Fruit fly (Drosophila melanogaster) whole organism, pupa: ENCODE results near the gene Sry-beta.

Experiments
- CG10348 ChIP-seq: fragments of 200-800 bp; sonication (Bioruptor generic); IDR thresholded peaks from 2 replicates; pipeline ENCODE4 v1.3.6; 2022; ENCODE audit warnings: missing biosample characterization, missing genetic modification characterization
- CG12605 ChIP-seq: fragments of 200-800 bp; sonication (Bioruptor generic); IDR thresholded peaks from 2 replicates; pipeline ENCODE4 v1.3.6; 2022; ENCODE audit warnings: missing biosample characterization, missing genetic modification characterization
- CG13204 ChIP-seq: fragments of 200-800 bp; sonication (Bioruptor generic); optimal IDR thresholded peaks from 2 replicates; lab custom pipeline; 2018; ENCODE audit warnings: missing biosample characterization, mild to moderate bottlenecking, missing genetic modification characterization, moderate library complexity
- CG14655 ChIP-seq: fragments of 200-800 bp; sonication (Bioruptor generic); optimal IDR thresholded peaks from 3 replicates; lab custom pipeline; 2017; ENCODE audit warnings: mild to moderate bottlenecking, missing biosample characterization, missing genetic modification reagents, missing genetic modification characterization
- CG15710 ChIP-seq: fragments of 200-800 bp; sonication (Bioruptor generic); optimal IDR thresholded peaks from 2 replicates; lab custom pipeline; 2018; ENCODE audit warnings: missing biosample characterization, mild to moderate bottlenecking, missing genetic modification characterization, moderate library complexity
- CG17806 ChIP-seq: fragments of 200-800 bp; sonication (Bioruptor generic); optimal IDR thresholded peaks from 2 replicates; lab custom pipeline; 2018; ENCODE audit warnings: missing biosample characterization, mild to moderate bottlenecking, missing genetic modification characterization, moderate library complexity
- CG32121 ChIP-seq: fragments of 200-800 bp; sonication (Bioruptor generic); IDR thresholded peaks from 2 replicates; pipeline ENCODE4 v1.3.6; 2022; ENCODE audit warnings: missing biosample characterization, missing genetic modification characterization
- CG34367 ChIP-seq: fragments of 200-800 bp; sonication (Bioruptor generic); optimal IDR thresholded peaks from 2 replicates; lab custom pipeline; 2018; ENCODE audit warnings: missing biosample characterization, mild to moderate bottlenecking, missing genetic modification characterization
- CG4496 ChIP-seq: fragments of 200-800 bp; sonication (Bioruptor generic); IDR thresholded peaks from 3 replicates; pipeline ENCODE4 v1.3.6; 2022; ENCODE audit warnings: missing biosample characterization, missing genetic modification characterization
- CG8159 ChIP-seq: fragments of 200-800 bp; sonication (Bioruptor generic); optimal IDR thresholded peaks from 3 replicates; lab custom pipeline; 2018; ENCODE audit warnings: missing biosample characterization, mild to moderate bottlenecking, missing genetic modification characterization, moderate library complexity
- CG8301 ChIP-seq: fragments of 200-800 bp; sonication (Bioruptor generic); optimal IDR thresholded peaks from 2 replicates; lab custom pipeline; 2018; ENCODE audit warnings: missing biosample characterization, mild to moderate bottlenecking, missing genetic modification characterization
- CG9948 ChIP-seq: fragments of 200-800 bp; sonication (Bioruptor generic); optimal IDR thresholded peaks from 2 replicates; lab custom pipeline; 2018; ENCODE audit warnings: missing biosample characterization, mild to moderate bottlenecking, missing genetic modification characterization, moderate library complexity
- D1 ChIP-seq: fragments of 200-800 bp; sonication (Bioruptor generic); optimal IDR thresholded peaks from 2 replicates; lab custom pipeline; 2018; ENCODE audit warnings: missing biosample characterization, mild to moderate bottlenecking, missing genetic modification characterization, moderate library complexity
- EcR ChIP-seq: fragments of 200-800 bp; sonication (Bioruptor generic); optimal IDR thresholded peaks from 3 replicates; lab custom pipeline; 2019; ENCODE audit warnings: missing biosample characterization, missing genetic modification characterization, mild to moderate bottlenecking, moderate library complexity, missing genetic modification reagents
- Ets98B ChIP-seq: fragments of 200-800 bp; sonication (Bioruptor generic); IDR thresholded peaks from 2 replicates; pipeline ENCODE4 v1.3.6; 2022; ENCODE audit warnings: missing biosample characterization, missing genetic modification characterization
- Pif1A ChIP-seq: fragments of 200-800 bp; sonication (Bioruptor generic); optimal IDR thresholded peaks from 3 replicates; lab custom pipeline; 2016; ENCODE audit warnings: missing biosample characterization, missing genetic modification characterization
- Pif1B ChIP-seq: fragments of 200-800 bp; sonication (Bioruptor generic); optimal IDR thresholded peaks from 3 replicates; lab custom pipeline; 2016; ENCODE audit warnings: missing biosample characterization, missing genetic modification characterization
- Snoo ChIP-seq: fragments of 200-800 bp; sonication (Bioruptor generic); optimal IDR thresholded peaks from 3 replicates; lab custom pipeline; 2017; ENCODE audit warnings: missing biosample characterization, mild to moderate bottlenecking, missing genetic modification characterization, inconsistent platforms
- fd96Ca ChIP-seq: fragments of 200-800 bp; sonication (Bioruptor generic); IDR thresholded peaks from 3 replicates; pipeline ENCODE4 v1.3.6; 2022; ENCODE audit warnings: missing biosample characterization, missing genetic modification characterization
- gl ChIP-seq: fragments of 200-800 bp; sonication (Bioruptor generic); optimal IDR thresholded peaks from 2 replicates; lab custom pipeline; 2018; ENCODE audit warnings: missing biosample characterization, mild to moderate bottlenecking, missing genetic modification characterization
- rn ChIP-seq: fragments of 200-800 bp; sonication (Bioruptor generic); IDR thresholded peaks from 2 replicates; pipeline ENCODE4 v1.3.6; 2022; ENCODE audit warnings: missing biosample characterization, missing genetic modification characterization

Gene Sry-beta

dm6 chr3R:30014977-30015514, 24.5 kb upstream of the Sry-beta start, which contains the start of gene CG7920:
Gene CG7920 (minus strand): TSS chr3R:30015284.
- TF ChIP-seq CG32121 (GFP tag; lab: Robert Waterston, UW): 0 out of 2 replicates have a peak, but pooled peaks have one; percentile 24
- no peak for TF ChIP-seq fd96Ca (GFP tag; lab: Robert Waterston, UW)
- TF ChIP-seq CG15710: no peak
- no peak for TF ChIP-seq CG9948 (tag; lab: Kevin White, UChicago)
- peak; percentile 7 for TF ChIP-seq CG34367
- TF ChIP-seq CG12605 (GFP tag; lab: Robert Waterston, UW): peak; percentile 44; the same call in 1 of the 2 replicates
- no peak for TF ChIP-seq D1 (tag; lab: Kevin White, UChicago)
- peak; percentile 6 for TF ChIP-seq CG17806 (tag; lab: Kevin White, UChicago)
- TF ChIP-seq EcR (GFP tag; lab: Kevin White, UChicago): no peak
- TF ChIP-seq rn (GFP tag; lab: Robert Waterston, UW): no peak
- 0 out of 3 replicates have a peak, but pooled peaks have one; percentile 36 for TF ChIP-seq CG4496 (GFP tag; lab: Robert Waterston, UW)
- peak; percentile 6 for TF ChIP-seq CG8301
- TF ChIP-seq Ets98B (GFP tag; lab: Robert Waterston, UW): peak; percentile 40; the same call in 1 of the 2 replicates
- TF ChIP-seq CG13204 (GFP tag; lab: Kevin White, UChicago): peak; percentile 45

dm6 chr3R:30021009-30021408, 18.5 kb upstream of the Sry-beta start:
- TF ChIP-seq Pif1A (GFP tag; lab: Kevin White, UChicago) (no peak), EcR (GFP tag; lab: Kevin White, UChicago) (no peak), fd96Ca (GFP tag; lab: Robert Waterston, UW) (peak; percentile 37; the same call in 1 of the 3 replicates), Ets98B (GFP tag; lab: Robert Waterston, UW) (peak; percentile 57), CG8301 (peak; percentile 44), CG8159 (tag; lab: Kevin White, UChicago) (peak; percentile 27), CG9948 (tag; lab: Kevin White, UChicago) (peak; percentile 20), CG10348 (no peak), CG15710 (peak; percentile 9), CG12605 (GFP tag; lab: Robert Waterston, UW) (no peak), CG14655 (GFP tag; lab: Kevin White, UChicago) (no peak), rn (GFP tag; lab: Robert Waterston, UW) (0 out of 2 replicates have a peak, but pooled peaks have one; percentile 21), gl (no peak), CG17806 (tag; lab: Kevin White, UChicago) (peak; percentile 8), CG13204 (GFP tag; lab: Kevin White, UChicago) (no peak), CG4496 (GFP tag; lab: Robert Waterston, UW) (peak; percentile 64; the same call in 2 of the 3 replicates), Pif1B (GFP tag; lab: Kevin White, UChicago) (no peak), D1 (tag; lab: Kevin White, UChicago) (no peak), Snoo (tag; lab: Kevin White, UChicago) (no peak), CG34367 (no peak), CG32121 (GFP tag; lab: Robert Waterston, UW) (peak; percentile 73)

- TF ChIP-seq gl (no peak), CG34367 (no peak), D1 (tag; lab: Kevin White, UChicago) (no peak), CG32121 (GFP tag; lab: Robert Waterston, UW) (no peak; the same call in 1 of the 2 replicates), CG17806 (tag; lab: Kevin White, UChicago) (peak; percentile 2), EcR (GFP tag; lab: Kevin White, UChicago) (no peak), rn (GFP tag; lab: Robert Waterston, UW) (no peak), CG13204 (GFP tag; lab: Kevin White, UChicago) (peak; percentile 98), CG8301 (no peak), Ets98B (GFP tag; lab: Robert Waterston, UW) (peak; percentile 65; the same call in 1 of the 2 replicates), CG4496 (GFP tag; lab: Robert Waterston, UW) (peak; percentile 61; the same call in 2 of the 3 replicates), CG9948 (tag; lab: Kevin White, UChicago) (no peak), CG12605 (GFP tag; lab: Robert Waterston, UW) (peak; percentile 47), CG15710 (no peak), Snoo (tag; lab: Kevin White, UChicago) (peak; percentile 17), CG10348 (no peak), fd96Ca (GFP tag; lab: Robert Waterston, UW) (no peak), CG8159 (tag; lab: Kevin White, UChicago) (no peak), Pif1A (GFP tag; lab: Kevin White, UChicago) (no peak), Pif1B (GFP tag; lab: Kevin White, UChicago) (no peak), CG14655 (GFP tag; lab: Kevin White, UChicago) (no peak)
Measured at dm6 chr3R:30021559-30022451, 17.7 kb upstream of the Sry-beta start, which contains the start of gene Mgat2. Gene Mgat2 (minus strand): TSS chr3R:30022221.

- no peak for TF ChIP-seq fd96Ca (GFP tag; lab: Robert Waterston, UW)
- TF ChIP-seq CG12605 (GFP tag; lab: Robert Waterston, UW): no peak
- no peak for TF ChIP-seq Ets98B (GFP tag; lab: Robert Waterston, UW)
- TF ChIP-seq CG32121 (GFP tag; lab: Robert Waterston, UW): no peak
- TF ChIP-seq EcR (GFP tag; lab: Kevin White, UChicago): peak; percentile 93
- TF ChIP-seq, all 21 proteins: peak for 1
Measured at dm6 chr3R:30022452-30023028, 17.0 kb upstream of the Sry-beta start, which contains the start of the genes RpS28a and Axn. Gene RpS28a (minus strand): TSS chr3R:30022648. Gene Axn (plus strand): TSS chr3R:30022842.
